Worm (Caenorhabditis elegans) whole organism, L1 larva: ENCODE results near the gene cyp-32A1.

Experiments
- ama-1 ChIP-seq: fragments of 150-350 bp; optimal IDR thresholded peaks from 2 replicates; lab custom pipeline; 2014
- efl-3 ChIP-seq: fragments of 200-800 bp; sonication (Bioruptor generic); optimal IDR thresholded peaks from 2 replicates; lab custom pipeline; 2018; ENCODE audit warnings: mild to moderate bottlenecking, missing genetic modification characterization, missing compliant biosample characterization
- elt-3 ChIP-seq, 6 experiments: fragments of 150-350 bp in 1 of 6; sonication (generic microtip); optimal IDR thresholded peaks; 2 replicates each; lab custom pipeline; 2017 to 2018; ENCODE audit warnings: missing biosample characterization in 6 of 6, missing genetic modification characterization in 6 of 6, inconsistent platforms in 1 of 6
- fkh-10 ChIP-seq: sonication (generic microtip); optimal IDR thresholded peaks from 2 replicates; lab custom pipeline; 2017; ENCODE audit warnings: missing biosample characterization, missing genetic modification reagents, missing genetic modification characterization
- lir-3 ChIP-seq: sonication (generic microtip); optimal IDR thresholded peaks from 2 replicates; lab custom pipeline; 2016; ENCODE audit warnings: mild to moderate bottlenecking, missing genetic modification characterization, moderate library complexity, missing compliant biosample characterization; ENCODE audit not compliant: poor library complexity
- unc-62 ChIP-seq: fragments of 150-350 bp; optimal IDR thresholded peaks from 2 replicates; lab custom pipeline; 2014; ENCODE audit warnings: missing biosample characterization, missing genetic modification reagents, missing genetic modification characterization

ce11 chrV:7775226-7775625 is 6.4 kb upstream of the cyp-32A1 start:
- TF ChIP-seq elt-3 (tag; optimal IDR thresholded peaks at IDR 0.05; lab: Kevin White, UChicago) (no peak), lir-3 (no peak), efl-3 (GFP tag; lab: Kevin White, UChicago) (no peak), ama-1 (no peak), unc-62 (GFP tag; lab: Kevin White, UChicago) (no peak), fkh-10 (GFP tag; lab: Kevin White, UChicago) (no peak)
